Worm (Caenorhabditis elegans) whole organism, L1 larva: ENCODE measurements around the gene fbxa-102.

Experiments
- F16B12.6 ChIP-seq: fragments of 150-350 bp; optimal IDR thresholded peaks from 2 replicates; lab custom pipeline; 2014; ENCODE audit warnings: missing biosample characterization, missing genetic modification characterization
- alr-1 ChIP-seq: fragments of 200-800 bp; sonication (Bioruptor generic); optimal IDR thresholded peaks from 2 replicates; lab custom pipeline; 2018; ENCODE audit warnings: borderline replicate concordance, mild to moderate bottlenecking, missing genetic modification characterization, missing compliant biosample characterization
- aly-2 ChIP-seq: fragments of 150-350 bp; optimal IDR thresholded peaks from 2 replicates; lab custom pipeline; 2014; ENCODE audit warnings: missing biosample characterization, missing genetic modification characterization
- blmp-1 ChIP-seq: fragments of 150-350 bp; optimal IDR thresholded peaks from 2 replicates; lab custom pipeline; 2014; ENCODE audit warnings: missing biosample characterization, missing genetic modification characterization
- ceh-63 ChIP-seq: fragments of 200-800 bp; sonication (Bioruptor generic); optimal IDR thresholded peaks from 2 replicates; lab custom pipeline; 2018; ENCODE audit warnings: mild to moderate bottlenecking, missing genetic modification characterization, missing compliant biosample characterization
- ceh-82 ChIP-seq, 3 experiments: fragments of 150-350 bp in 1 of 3; sonication (generic microtip) in 2 of 3; optimal IDR thresholded peaks; 2 replicates each; lab custom pipeline; 2014 to 2017; ENCODE audit warnings: missing biosample characterization in 3 of 3, missing genetic modification characterization in 3 of 3
- ceh-88 ChIP-seq: fragments of 200-800 bp; sonication (Bioruptor generic); IDR thresholded peaks from 2 replicates; pipeline ENCODE4 v1.3.6; 2022; ENCODE audit warnings: missing genetic modification characterization, missing compliant biosample characterization
- ceh-90 ChIP-seq: sonication (generic microtip); optimal IDR thresholded peaks from 2 replicates; lab custom pipeline; 2016; ENCODE audit warnings: missing genetic modification characterization, missing compliant biosample characterization
- efl-1 ChIP-seq, 4 experiments: fragments of 150-350 bp; optimal IDR thresholded peaks in 3 of 4; peaks in 1 of 4; 1 replicate in 1 of 4; 2 replicates in 3 of 4; lab custom pipeline; 2014; ENCODE audit warnings: missing biosample characterization in 2 of 4, missing genetic modification characterization in 2 of 4, missing genetic modification reagents in 2 of 4
- efl-3 ChIP-seq: fragments of 200-800 bp; sonication (Bioruptor generic); optimal IDR thresholded peaks from 2 replicates; lab custom pipeline; 2018; ENCODE audit warnings: mild to moderate bottlenecking, missing genetic modification characterization, missing compliant biosample characterization
- ets-5 ChIP-seq: fragments of 200-800 bp; sonication (Bioruptor generic); IDR thresholded peaks from 2 replicates; pipeline ENCODE4 v1.3.6; 2022; ENCODE audit warnings: missing genetic modification characterization, missing compliant biosample characterization
- hlh-17 ChIP-seq: fragments of 200-800 bp; sonication (Bioruptor generic); optimal IDR thresholded peaks from 2 replicates; lab custom pipeline; 2018; ENCODE audit warnings: missing genetic modification characterization, mild to moderate bottlenecking, missing compliant biosample characterization, moderate library complexity, borderline replicate concordance
- hlh-4 ChIP-seq: sonication (generic microtip); optimal IDR thresholded peaks from 2 replicates; lab custom pipeline; 2016; ENCODE audit warnings: mild to moderate bottlenecking, missing genetic modification characterization, missing compliant biosample characterization
- hpl-2 ChIP-seq: fragments of 150-350 bp; optimal IDR thresholded peaks from 2 replicates; lab custom pipeline; 2014; ENCODE audit warnings: missing biosample characterization, missing genetic modification reagents, missing genetic modification characterization
- lin-14 ChIP-seq: fragments of 200-800 bp; sonication (Bioruptor generic); optimal IDR thresholded peaks from 2 replicates; lab custom pipeline; 2018; ENCODE audit warnings: mild to moderate bottlenecking, missing genetic modification characterization, moderate library complexity, missing compliant biosample characterization
- lin-15B ChIP-seq: fragments of 150-350 bp; sonication (generic microtip); optimal IDR thresholded peaks from 3 replicates; lab custom pipeline; 2014; ENCODE audit warnings: missing biosample characterization, missing genetic modification characterization
- lin-35 ChIP-seq, 2 experiments: fragments of 150-350 bp; optimal IDR thresholded peaks; 2 replicates each; lab custom pipeline; 2014; ENCODE audit warnings: missing biosample characterization in 2 of 2, missing genetic modification characterization in 2 of 2, missing genetic modification reagents in 2 of 2
- lin-39 ChIP-seq: fragments of 150-350 bp; optimal IDR thresholded peaks from 2 replicates; lab custom pipeline; 2014; ENCODE audit warnings: missing biosample characterization, missing genetic modification reagents, missing genetic modification characterization
- lir-3 ChIP-seq: sonication (generic microtip); optimal IDR thresholded peaks from 2 replicates; lab custom pipeline; 2016; ENCODE audit warnings: mild to moderate bottlenecking, missing genetic modification characterization, moderate library complexity, missing compliant biosample characterization; ENCODE audit not compliant: poor library complexity
- lsy-2 ChIP-seq, 2 experiments: fragments of 150-350 bp; optimal IDR thresholded peaks; 2 replicates each; lab custom pipeline; 2014; ENCODE audit warnings: missing biosample characterization in 2 of 2, missing genetic modification characterization in 2 of 2
- mab-9 ChIP-seq: fragments of 200-800 bp; sonication (Bioruptor generic); IDR thresholded peaks from 2 replicates; pipeline ENCODE4 v1.3.6; 2022; ENCODE audit warnings: missing genetic modification reagents, missing genetic modification characterization, missing compliant biosample characterization
- mef-2 ChIP-seq: fragments of 150-350 bp; optimal IDR thresholded peaks from 2 replicates; lab custom pipeline; 2014; ENCODE audit warnings: missing biosample characterization, missing genetic modification characterization
- nhr-11 ChIP-seq: fragments of 150-350 bp; optimal IDR thresholded peaks from 2 replicates; lab custom pipeline; 2014; ENCODE audit warnings: missing biosample characterization, missing genetic modification characterization
- nhr-12 ChIP-seq: sonication (generic microtip); optimal IDR thresholded peaks from 2 replicates; lab custom pipeline; 2017; ENCODE audit warnings: missing biosample characterization, missing genetic modification characterization
- nhr-20 ChIP-seq: sonication (generic microtip); optimal IDR thresholded peaks from 2 replicates; lab custom pipeline; 2016; ENCODE audit warnings: mild to moderate bottlenecking, missing genetic modification characterization, missing compliant biosample characterization
- nhr-47 ChIP-seq: sonication (generic microtip); optimal IDR thresholded peaks from 2 replicates; lab custom pipeline; 2016; ENCODE audit warnings: mild to moderate bottlenecking, missing genetic modification characterization, moderate library complexity, missing compliant biosample characterization
- nhr-76 ChIP-seq: sonication (generic microtip); optimal IDR thresholded peaks from 2 replicates; lab custom pipeline; 2017; ENCODE audit warnings: missing biosample characterization, missing genetic modification characterization
- nhr-77 ChIP-seq: fragments of 150-350 bp; optimal IDR thresholded peaks from 2 replicates; lab custom pipeline; 2014; ENCODE audit warnings: missing biosample characterization, missing genetic modification characterization
- pax-3 ChIP-seq: fragments of 200-800 bp; sonication (Bioruptor generic); optimal IDR thresholded peaks from 2 replicates; lab custom pipeline; 2018; ENCODE audit warnings: mild to moderate bottlenecking, missing genetic modification characterization, moderate library complexity, missing compliant biosample characterization
- pqm-1 ChIP-seq: sonication (generic microtip); optimal IDR thresholded peaks from 3 replicates; lab custom pipeline; 2017; ENCODE audit warnings: missing biosample characterization, missing genetic modification characterization
- rnt-1 ChIP-seq: sonication (generic microtip); optimal IDR thresholded peaks from 2 replicates; lab custom pipeline; 2016; ENCODE audit warnings: mild to moderate bottlenecking, missing genetic modification characterization, moderate library complexity, missing compliant biosample characterization
- skn-1 ChIP-seq: fragments of 150-350 bp; optimal IDR thresholded peaks from 2 replicates; lab custom pipeline; 2014; ENCODE audit warnings: missing biosample characterization, missing genetic modification characterization
- sox-4 ChIP-seq: sonication (generic microtip); optimal IDR thresholded peaks from 2 replicates; lab custom pipeline; 2016; ENCODE audit warnings: missing genetic modification characterization, missing compliant biosample characterization
- sptf-1 ChIP-seq: fragments of 150-350 bp; optimal IDR thresholded peaks from 2 replicates; lab custom pipeline; 2014; ENCODE audit warnings: missing biosample characterization, missing genetic modification characterization
- swsn-7 ChIP-seq: sonication (generic microtip); optimal IDR thresholded peaks from 2 replicates; lab custom pipeline; 2016; ENCODE audit warnings: missing genetic modification characterization, missing compliant biosample characterization
- tbx-2 ChIP-seq: sonication (generic microtip); optimal IDR thresholded peaks from 2 replicates; lab custom pipeline; 2016; ENCODE audit warnings: missing genetic modification characterization, missing compliant biosample characterization
- tlp-1 ChIP-seq: fragments of 150-350 bp; optimal IDR thresholded peaks from 2 replicates; lab custom pipeline; 2014; ENCODE audit warnings: missing biosample characterization, missing genetic modification characterization
- unc-130 ChIP-seq: fragments of 150-350 bp; optimal IDR thresholded peaks from 2 replicates; lab custom pipeline; 2017; ENCODE audit warnings: missing biosample characterization, missing genetic modification characterization, inconsistent platforms
- unc-62 ChIP-seq: fragments of 150-350 bp; optimal IDR thresholded peaks from 2 replicates; lab custom pipeline; 2014; ENCODE audit warnings: missing biosample characterization, missing genetic modification reagents, missing genetic modification characterization
- vab-15 ChIP-seq: sonication (generic microtip); optimal IDR thresholded peaks from 2 replicates; lab custom pipeline; 2017; ENCODE audit warnings: missing genotype, mild to moderate bottlenecking, missing genetic modification characterization, missing compliant biosample characterization

Gene fbxa-102

DNA sequence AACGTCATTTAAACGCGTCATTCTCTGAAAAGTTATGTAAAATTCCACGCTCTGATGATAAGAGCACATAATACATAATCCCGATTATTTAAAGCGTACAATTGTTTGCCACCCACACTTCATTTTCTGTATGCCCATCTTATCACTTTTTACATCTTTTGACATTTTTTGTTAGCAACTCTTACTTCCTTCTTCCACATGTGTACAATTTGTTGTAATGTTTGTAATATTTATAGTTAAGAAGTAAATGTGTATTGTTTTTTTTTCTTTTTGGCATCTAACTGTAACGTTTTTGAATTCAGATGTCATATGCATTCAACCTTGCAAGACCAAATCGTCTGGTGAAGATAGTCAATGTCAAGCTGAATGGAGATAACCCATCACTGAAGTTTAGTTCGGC, 27.1 kb upstream of the fbxa-102 start, which contains the start of gene fbxa-136:
Gene fbxa-136, plus strand, starts transcription at position 301 of the 400 bp plus-strand sequence.
- TF ChIP-seq lin-35 (GFP tag; optimal IDR thresholded peaks at IDR 0.05; lab: Kevin White, UChicago): no peak
- TF ChIP-seq lin-14 (GFP tag; lab: Kevin White, UChicago): no peak
- no peak for TF ChIP-seq vab-15 (tag; lab: Kevin White, UChicago)

DNA sequence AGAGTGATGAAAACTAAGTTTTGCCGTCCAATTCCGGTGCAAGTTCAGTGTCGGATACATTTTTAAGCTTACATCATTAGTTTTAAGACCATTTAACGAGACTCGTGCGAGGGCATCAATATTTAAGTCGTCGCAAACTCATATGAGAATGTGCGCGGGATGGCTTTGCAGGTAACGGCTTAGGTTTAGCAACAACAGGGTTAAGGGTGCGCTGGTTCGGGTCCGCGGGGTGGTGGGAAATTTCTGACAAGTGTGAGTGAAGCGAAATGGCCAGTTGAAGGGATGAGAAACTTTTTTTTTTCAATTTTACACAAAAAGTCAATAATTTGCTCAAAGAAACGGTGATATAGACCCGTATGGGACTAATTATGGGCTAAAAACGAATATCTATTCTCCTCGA, 20.2 kb upstream of the fbxa-102 start:
- TF ChIP-seq ceh-82 (tag; optimal IDR thresholded peaks at IDR 0.05; lab: Kevin White, UChicago) (no peak), nhr-11 (tag; lab: Kevin White, UChicago) (no peak), swsn-7 (tag; lab: Kevin White, UChicago) (no peak), nhr-12 (no peak), nhr-47 (tag; lab: Kevin White, UChicago) (no peak), lsy-2 (tag; optimal IDR thresholded peaks at IDR 0.05; lab: Kevin White, UChicago) (no peak), aly-2 (tag; lab: Kevin White, UChicago) (no peak), rnt-1 (tag; lab: Kevin White, UChicago) (no peak), sox-4 (no peak), nhr-77 (no peak)
- TF ChIP-seq, all 84 proteins: peak for 0

DNA sequence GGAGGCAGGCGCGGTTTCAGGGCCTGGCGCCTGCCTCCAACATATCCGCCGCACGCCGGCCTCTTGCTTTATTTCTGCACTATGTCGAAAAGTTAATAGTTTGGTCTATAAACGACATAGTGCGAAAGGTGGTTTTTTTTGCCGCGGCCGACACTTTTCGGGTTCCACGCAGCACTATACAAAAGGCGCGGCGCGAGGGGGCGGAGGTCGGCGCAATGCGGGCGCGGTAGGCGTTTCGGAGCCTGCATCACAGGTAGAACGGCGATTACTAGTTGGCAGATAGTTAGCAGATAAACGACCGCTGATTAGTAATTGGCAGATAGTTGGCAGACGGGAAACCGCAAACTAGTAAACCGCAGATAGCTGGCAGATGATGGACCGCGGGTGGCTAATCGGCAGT, 19.1 kb upstream of the fbxa-102 start:
- no peak for TF ChIP-seq nhr-76
- TF ChIP-seq mef-2: no peak
- TF ChIP-seq aly-2 (tag; lab: Kevin White, UChicago): no peak
- no peak for TF ChIP-seq lin-39 (tag; lab: Kevin White, UChicago)
- TF ChIP-seq lin-15B (tag; lab: Kevin White, UChicago): no peak
- no peak for TF ChIP-seq ets-5
- no peak for TF ChIP-seq pqm-1 (tag; lab: Kevin White, UChicago)
- TF ChIP-seq mab-9: no peak
- TF ChIP-seq tlp-1: no peak
- TF ChIP-seq ceh-88 (GFP tag; lab: Robert Waterston, UW): no peak
- no peak for TF ChIP-seq hlh-4 (tag; lab: Kevin White, UChicago)
- TF ChIP-seq unc-130 (tag; lab: Kevin White, UChicago): no peak
- TF ChIP-seq pax-3 (tag; lab: Kevin White, UChicago): no peak
- no peak for TF ChIP-seq efl-3
- TF ChIP-seq tbx-2 (tag; lab: Kevin White, UChicago): no peak
- TF ChIP-seq nhr-11 (tag; lab: Kevin White, UChicago): no peak
- no peak for TF ChIP-seq vab-15 (tag; lab: Kevin White, UChicago)
- no peak for TF ChIP-seq F16B12.6
- TF ChIP-seq blmp-1 (tag; lab: Kevin White, UChicago): no peak
- TF ChIP-seq ceh-90: no peak

DNA sequence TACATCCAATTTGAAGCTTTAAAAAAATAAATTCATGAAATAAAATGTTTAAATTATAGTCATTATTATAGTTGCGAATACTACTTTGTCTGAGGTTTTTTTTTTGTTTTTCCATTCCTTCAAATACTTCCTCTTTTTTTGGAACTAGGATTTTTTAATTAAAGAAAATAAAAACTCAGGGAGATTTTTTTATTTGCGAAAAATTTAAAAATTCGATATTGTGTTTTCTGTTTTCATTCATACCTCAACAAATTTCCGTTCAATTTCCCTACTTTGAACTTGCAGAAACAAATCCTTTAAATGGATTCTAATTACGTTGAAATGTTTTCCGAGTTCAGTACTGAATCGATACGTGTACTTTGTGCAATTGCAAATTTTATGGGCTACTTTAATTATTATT, 14.9 kb upstream of the fbxa-102 start, which contains the start of gene srw-32:
Gene srw-32, plus strand, starts transcription at position 301 of the 400 bp plus-strand sequence.
- TF ChIP-seq tbx-2 (tag; lab: Kevin White, UChicago) (no peak), skn-1 (tag; lab: Kevin White, UChicago) (no peak), hlh-17 (GFP tag; lab: Kevin White, UChicago) (no peak), efl-1 (optimal IDR thresholded peaks at IDR 0.05; lab: Kevin White, UChicago) (no peak), efl-1 (GFP tag; optimal IDR thresholded peaks at IDR 0.05 in 1 of 2; lab: Kevin White, UChicago) (no peak), rnt-1 (tag; lab: Kevin White, UChicago) (no peak), blmp-1 (tag; lab: Kevin White, UChicago) (no peak)

DNA sequence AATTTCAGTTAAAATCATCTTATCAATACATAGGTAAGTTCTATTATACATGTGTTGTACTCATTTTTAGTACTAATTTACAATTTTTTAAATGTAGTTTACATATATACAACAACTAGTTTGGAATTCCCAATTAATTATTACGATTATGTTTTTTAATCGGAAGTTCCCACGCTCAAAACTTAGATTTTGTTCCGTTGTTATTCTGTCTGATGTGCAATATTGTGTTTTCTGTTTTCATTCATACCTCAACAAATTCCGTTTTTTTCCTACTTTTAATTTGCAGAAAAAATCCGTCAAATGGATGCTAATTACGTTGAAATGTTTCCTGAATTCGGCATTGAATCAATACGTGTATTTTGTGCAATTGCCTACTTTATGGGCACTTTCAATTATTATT, 12.7 kb upstream of the fbxa-102 start, which contains the start of gene srw-31:
Gene srw-31, plus strand, starts transcription at position 301 of the 400 bp plus-strand sequence.
- TF ChIP-seq nhr-20 (tag; lab: Kevin White, UChicago) (no peak), efl-1 (optimal IDR thresholded peaks at IDR 0.05; lab: Kevin White, UChicago) (no peak), efl-1 (GFP tag; optimal IDR thresholded peaks at IDR 0.05 in 1 of 2; lab: Kevin White, UChicago) (no peak), hpl-2 (GFP tag; lab: Kevin White, UChicago) (no peak), F16B12.6 (no peak), lin-35 (GFP tag; optimal IDR thresholded peaks at IDR 0.05; lab: Kevin White, UChicago) (no peak), alr-1 (tag; lab: Kevin White, UChicago) (no peak), mef-2 (no peak), ceh-63 (GFP tag; lab: Kevin White, UChicago) (no peak), skn-1 (tag; lab: Kevin White, UChicago) (no peak), lir-3 (tag; lab: Kevin White, UChicago) (no peak), pqm-1 (tag; lab: Kevin White, UChicago) (no peak), blmp-1 (tag; lab: Kevin White, UChicago) (no peak), unc-62 (GFP tag; lab: Kevin White, UChicago) (no peak), sptf-1 (tag; lab: Kevin White, UChicago) (no peak)
- TF ChIP-seq, all 84 proteins: peak for 0
